Worm (Caenorhabditis elegans) whole organism, L3 larva: ENCODE measurements around the gene D1086.11.
A peak's percentile ranks its signal among the peaks of the same experiment; 100 is the strongest.
"Not testable (repeated sequence)": the region's sequence is repeated elsewhere in the genome, so short reads cannot be mapped to it uniquely, and the experiment has no call there.

Experiments used
- ceh-28 ChIP-seq: fragments of 150-350 bp; optimal IDR thresholded peaks from 2 replicates; lab custom pipeline; 2014; ENCODE audit warnings: missing biosample characterization, missing genetic modification reagents, missing genetic modification characterization
- daf-12 ChIP-seq: fragments of 150-350 bp; optimal IDR thresholded peaks from 2 replicates; lab custom pipeline; 2014; ENCODE audit warnings: missing biosample characterization, missing genetic modification reagents, missing genetic modification characterization
- jun-1 ChIP-seq: fragments of 150-350 bp; optimal IDR thresholded peaks from 2 replicates; lab custom pipeline; 2014; ENCODE audit warnings: missing biosample characterization, missing genetic modification reagents, missing genetic modification characterization
- nhr-43 ChIP-seq: sonication (generic microtip); optimal IDR thresholded peaks from 2 replicates; lab custom pipeline; 2016; ENCODE audit warnings: mild to moderate bottlenecking, missing genetic modification characterization, missing compliant biosample characterization; ENCODE audit not compliant: poor library complexity, severe bottlenecking
- nhr-77 ChIP-seq: fragments of 150-350 bp; optimal IDR thresholded peaks from 2 replicates; lab custom pipeline; 2014; ENCODE audit warnings: missing biosample characterization, missing genetic modification characterization
- sea-2 ChIP-seq: fragments of 150-350 bp; sonication (generic microtip); optimal IDR thresholded peaks from 4 replicates; lab custom pipeline; 2014; ENCODE audit warnings: missing biosample characterization, missing genetic modification reagents, missing genetic modification characterization
- unc-39 ChIP-seq: sonication (generic microtip); optimal IDR thresholded peaks from 4 replicates; lab custom pipeline; 2017; ENCODE audit warnings: missing biosample characterization, missing genetic modification characterization
- zag-1 ChIP-seq: fragments of 150-350 bp; optimal IDR thresholded peaks from 2 replicates; lab custom pipeline; 2014; ENCODE audit warnings: missing biosample characterization, missing genetic modification characterization
- ztf-11 ChIP-seq: fragments of 150-350 bp; optimal IDR thresholded peaks from 2 replicates; lab custom pipeline; 2014; ENCODE audit warnings: missing biosample characterization, missing genetic modification characterization

- TF ChIP-seq jun-1: peak; percentile 87
- peak; percentile 86 for TF ChIP-seq ceh-28 (tag; lab: Kevin White, UChicago)
- not testable (repeated sequence) for TF ChIP-seq zag-1 (tag; lab: Kevin White, UChicago); ztf-11 (tag; lab: Kevin White, UChicago); daf-12 (tag; lab: Kevin White, UChicago); sea-2; unc-39 (tag; lab: Kevin White, UChicago)
- TF ChIP-seq nhr-77: peak; percentile 39
- peak; percentile 98 for TF ChIP-seq nhr-43 (tag; lab: Kevin White, UChicago)
These were observed 19.2 kb upstream of the D1086.11 start for ce11 chrV:14055097-14055496.
